Fruit fly (Drosophila melanogaster): ENCODE results near the gene CG34328.

CG34328 gene

DNA sequence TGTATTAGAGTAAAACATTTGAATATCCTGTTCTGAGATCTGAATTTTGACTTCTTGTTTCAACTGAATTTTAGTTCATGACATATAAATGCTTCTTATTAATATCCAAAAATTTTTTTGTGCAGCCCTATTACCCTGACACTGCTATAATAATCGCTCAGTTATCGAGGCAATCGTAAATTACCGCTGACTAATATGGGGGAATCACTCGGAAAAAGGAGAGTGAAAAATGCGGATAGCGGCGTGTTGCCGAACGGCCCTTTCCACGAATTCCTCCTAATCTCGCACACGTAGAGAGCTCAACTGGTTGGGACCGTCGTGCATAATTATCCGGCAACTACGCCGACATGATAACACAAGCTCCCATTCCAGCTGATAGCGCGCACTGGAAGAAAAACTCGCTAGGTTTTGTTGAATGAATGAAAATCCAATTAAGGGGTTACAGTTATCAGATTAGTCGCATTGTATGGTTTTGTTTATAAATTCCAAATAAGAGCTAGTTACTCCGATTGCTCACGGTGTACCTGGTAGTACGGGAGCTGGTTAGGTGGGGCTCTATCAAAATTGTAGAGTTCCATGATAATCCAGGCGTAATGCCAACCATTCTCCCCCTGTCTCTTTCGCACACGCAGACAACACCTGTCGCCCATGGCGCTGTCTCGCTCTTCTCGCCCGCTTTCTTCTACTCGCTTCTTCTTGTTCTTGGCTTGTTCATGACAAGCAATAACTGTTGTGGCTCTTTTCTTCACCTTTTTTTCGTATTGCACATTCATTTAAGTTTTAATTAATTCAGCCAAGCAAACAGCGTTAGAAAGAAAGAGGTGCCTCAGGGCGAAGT lies 31.8 kb downstream of the CG34328 start (continued):
- TF ChIP-seq HLH3B (GFP tag; IDR thresholded peaks at IDR 0.05), result peak; percentile 75
- no peak for TF ChIP-seq Mad (GFP tag; optimal IDR thresholded peaks at IDR 0.05)
- peak; percentile 88 for TF ChIP-seq exex (tag; optimal IDR thresholded peaks at IDR 0.05)
- peak; percentile 59 for TF ChIP-seq CG13424 (tag; optimal IDR thresholded peaks at IDR 0.05)
- TF ChIP-seq ERR (GFP tag; optimal IDR thresholded peaks at IDR 0.05), result peak; percentile 65
- TF ChIP-seq mirr (GFP tag; optimal IDR thresholded peaks at IDR 0.05), result peak; percentile 80
- peak; percentile 84 for TF ChIP-seq CG32532 (GFP tag; IDR thresholded peaks at IDR 0.05)
- no peak for TF ChIP-seq sc (optimal IDR thresholded peaks at IDR 0.05)
- no peak for TF ChIP-seq sc (GFP tag; optimal IDR thresholded peaks at IDR 0.05)
- TF ChIP-seq Deaf1 (tag; optimal IDR thresholded peaks at IDR 0.05), result peak; percentile 45
- TF ChIP-seq lilli (GFP tag; optimal IDR thresholded peaks at IDR 0.05), result peak; percentile 81
- TF ChIP-seq otp (GFP tag; IDR thresholded peaks at IDR 0.05), result peak; percentile 77; the same call in 2 of the 3 replicates
- no peak for TF ChIP-seq Neu2 (GFP tag; optimal IDR thresholded peaks at IDR 0.05; ENCODE audit: borderline replicate concordance)
- TF ChIP-seq twi (tag; optimal IDR thresholded peaks at IDR 0.05), result no peak
- no peak for TF ChIP-seq Trl (optimal IDR thresholded peaks at IDR 0.05)
- peak; percentile 72 for TF ChIP-seq Trl (GFP tag; optimal IDR thresholded peaks at IDR 0.05)
- peak; percentile 65 for TF ChIP-seq maf-S (GFP tag; optimal IDR thresholded peaks at IDR 0.05)
- TF ChIP-seq schlank (tag; optimal IDR thresholded peaks at IDR 0.05), result peak; percentile 73
- peak; percentile 33 for TF ChIP-seq Atf3 (GFP tag; optimal IDR thresholded peaks at IDR 0.05)
- TF ChIP-seq CG9932 (GFP tag; IDR thresholded peaks at IDR 0.05), result peak; percentile 77
- TF ChIP-seq lola (GFP tag; optimal IDR thresholded peaks at IDR 0.05), result peak in 2 of 3 experiments; percentile 8 to 15
- peak; percentile 71 for TF ChIP-seq CG7556 (GFP tag; optimal IDR thresholded peaks at IDR 0.05)
- TF ChIP-seq mam (GFP tag; optimal IDR thresholded peaks at IDR 0.05), result peak; percentile 82
- TF ChIP-seq inv (GFP tag; IDR thresholded peaks at IDR 0.05; ENCODE audit: partially characterized antibody), result no peak
- TF ChIP-seq pnt (GFP tag; optimal IDR thresholded peaks at IDR 0.05), result peak; percentile 66
- TF ChIP-seq CG11456 (GFP tag; IDR thresholded peaks at IDR 0.05), result peak; percentile 87
- peak; percentile 73 for TF ChIP-seq Dip3 (GFP tag; optimal IDR thresholded peaks at IDR 0.05)
- TF ChIP-seq CG12236 (GFP tag; optimal IDR thresholded peaks at IDR 0.05), result peak; percentile 25
- TF ChIP-seq p53 (GFP tag; optimal IDR thresholded peaks at IDR 0.05), result peak; percentile 48
- TF ChIP-seq hb (GFP tag; IDR thresholded peaks at IDR 0.05; ENCODE audit: partially characterized antibody), result no peak
- TF ChIP-seq nom (GFP tag; optimal IDR thresholded peaks at IDR 0.05), result no peak
- TF ChIP-seq usp (GFP tag; optimal IDR thresholded peaks at IDR 0.05), result no peak
- TF ChIP-seq Dll (GFP tag; IDR thresholded peaks at IDR 0.05; ENCODE audit: partially characterized antibody), result no peak
- no peak for TF ChIP-seq CG11696 (GFP tag; IDR thresholded peaks at IDR 0.05)
- TF ChIP-seq CG7271 (tag; optimal IDR thresholded peaks at IDR 0.05), result no peak
- no peak for TF ChIP-seq fd102C (GFP tag; optimal IDR thresholded peaks at IDR 0.05)
- TF ChIP-seq CG18764 (GFP tag; optimal IDR thresholded peaks at IDR 0.05), result peak; percentile 1
- TF ChIP-seq CG4424 (GFP tag; optimal IDR thresholded peaks at IDR 0.05), result no peak
- no peak for TF ChIP-seq ap (GFP tag; IDR thresholded peaks at IDR 0.05)
- TF ChIP-seq amos (GFP tag; IDR thresholded peaks at IDR 0.05; ENCODE audit: partially characterized antibody), result no peak; the same call in 1 of the 2 replicates
- no peak for TF ChIP-seq CG8478 (optimal IDR thresholded peaks at IDR 0.05)
- TF ChIP-seq Hmx (GFP tag; optimal IDR thresholded peaks at IDR 0.05), result no peak
- TF ChIP-seq CG12219 (GFP tag; optimal IDR thresholded peaks at IDR 0.05), result peak; percentile 71
- TF ChIP-seq CG4328 (GFP tag; optimal IDR thresholded peaks at IDR 0.05), result no peak
- peak; percentile 8 for TF ChIP-seq gsb-n (tag; optimal IDR thresholded peaks at IDR 0.05)
- TF ChIP-seq CG14441 (GFP tag; IDR thresholded peaks at IDR 0.05), result peak; percentile 79
- TF ChIP-seq CG33213 (GFP tag; optimal IDR thresholded peaks at IDR 0.05), result peak; percentile 45
- peak; percentile 43 for TF ChIP-seq pb (GFP tag; optimal IDR thresholded peaks at IDR 0.05)
- TF ChIP-seq CG4730 (GFP tag; IDR thresholded peaks at IDR 0.05), result peak; percentile 70
- no peak for TF ChIP-seq Doc3 (GFP tag; IDR thresholded peaks at IDR 0.05; ENCODE audit: partially characterized antibody)

Measured in whole organism, embryonic.